Fruit fly (Drosophila melanogaster): ENCODE results near the gene Pten.
A peak's percentile ranks its signal among the peaks of the same experiment; 100 is the strongest.

dm6 chr2L:10299077-10299809, 38.4 kb upstream of the Pten start:
- TF ChIP-seq unpg (GFP tag; optimal IDR thresholded peaks at IDR 0.05): peak; percentile 30
- TF ChIP-seq CG10431 (GFP tag; optimal IDR thresholded peaks at IDR 0.05): no peak
- TF ChIP-seq cad (GFP tag; optimal IDR thresholded peaks at IDR 0.05): no peak
- no peak for TF ChIP-seq kah (GFP tag; optimal IDR thresholded peaks at IDR 0.05)
- TF ChIP-seq ap (GFP tag; IDR thresholded peaks at IDR 0.05): no peak
